Worm (Caenorhabditis elegans) whole organism, L1 larva: ENCODE measurements around the gene nep-24.

Source experiments
- ceh-90 ChIP-seq: sonication (generic microtip); optimal IDR thresholded peaks from 2 replicates; lab custom pipeline; 2016; ENCODE audit warnings: missing genetic modification characterization, missing compliant biosample characterization
- egl-27 ChIP-seq, 2 experiments: fragments of 150-350 bp in 1 of 2; sonication (generic microtip); optimal IDR thresholded peaks; 3 replicates each; lab custom pipeline; 2017 to 2018; ENCODE audit warnings: missing biosample characterization in 2 of 2, missing genetic modification characterization in 2 of 2, missing genetic modification reagents in 2 of 2
- ets-5 ChIP-seq: fragments of 200-800 bp; sonication (Bioruptor generic); IDR thresholded peaks from 2 replicates; pipeline ENCODE4 v1.3.6; 2022; ENCODE audit warnings: missing genetic modification characterization, missing compliant biosample characterization
- grh-1 ChIP-seq: fragments of 200-800 bp; sonication (Bioruptor generic); IDR thresholded peaks from 2 replicates; pipeline ENCODE4 v1.3.6; 2022; ENCODE audit warnings: missing genetic modification reagents, missing genetic modification characterization, missing compliant biosample characterization
- hpl-2 ChIP-seq: fragments of 150-350 bp; optimal IDR thresholded peaks from 2 replicates; lab custom pipeline; 2014; ENCODE audit warnings: missing biosample characterization, missing genetic modification reagents, missing genetic modification characterization
- lin-15B ChIP-seq: fragments of 150-350 bp; sonication (generic microtip); optimal IDR thresholded peaks from 3 replicates; lab custom pipeline; 2014; ENCODE audit warnings: missing biosample characterization, missing genetic modification characterization
- zag-1 ChIP-seq: fragments of 150-350 bp; optimal IDR thresholded peaks from 2 replicates; lab custom pipeline; 2014; ENCODE audit warnings: missing biosample characterization, missing genetic modification characterization

ce11 chrIV:16888580-16888979, 35.6 kb upstream of the nep-24 start:
- no peak for TF ChIP-seq egl-27 (tag; optimal IDR thresholded peaks at IDR 0.05; lab: Kevin White, UChicago)
- no peak for TF ChIP-seq lin-15B (tag; lab: Kevin White, UChicago)
- TF ChIP-seq zag-1 (tag; lab: Kevin White, UChicago) = no peak
- TF ChIP-seq grh-1 (GFP tag; lab: Robert Waterston, UW) = no peak
- no peak for TF ChIP-seq ets-5 (GFP tag; lab: Robert Waterston, UW)
- no peak for TF ChIP-seq ceh-90 (tag; lab: Kevin White, UChicago)
- TF ChIP-seq hpl-2 (GFP tag; lab: Kevin White, UChicago) = no peak
